Fruit fly (Drosophila melanogaster) whole organism, embryonic: ENCODE measurements around the gene CG18301.

Experiments
- Ada2b ChIP-seq: fragments of 200-800 bp; sonication (Bioruptor generic); IDR thresholded peaks from 2 replicates; pipeline ENCODE4 v1.3.6; 2022; ENCODE audit warnings: missing biosample characterization, missing genetic modification characterization
- Blimp-1 ChIP-seq: fragments of 200-800 bp; sonication (Bioruptor generic); optimal IDR thresholded peaks from 3 replicates; lab custom pipeline; 2018; ENCODE audit warnings: missing biosample characterization, missing genetic modification characterization, mild to moderate bottlenecking, moderate library complexity, missing genetic modification reagents
- CG10959 ChIP-seq: fragments of 200-800 bp; sonication (Bioruptor generic); IDR thresholded peaks from 2 replicates; pipeline ENCODE4 v1.3.6; 2022; ENCODE audit warnings: missing biosample characterization, missing genetic modification characterization
- CG11504 ChIP-seq: fragments of 200-800 bp; sonication (Bioruptor generic); optimal IDR thresholded peaks from 3 replicates; lab custom pipeline; 2019; ENCODE audit warnings: missing biosample characterization, mild to moderate bottlenecking, missing genetic modification characterization, moderate library complexity
- CG12104 ChIP-seq: fragments of 200-800 bp; sonication (Bioruptor generic); optimal IDR thresholded peaks from 3 replicates; lab custom pipeline; 2016; ENCODE audit warnings: missing biosample characterization, missing genetic modification characterization
- CG12155 ChIP-seq: fragments of 200-800 bp; sonication (Bioruptor generic); optimal IDR thresholded peaks from 3 replicates; lab custom pipeline; 2016; ENCODE audit warnings: missing biosample characterization, missing genetic modification characterization
- CG13123 ChIP-seq: fragments of 200-800 bp; sonication (Bioruptor generic); optimal IDR thresholded peaks from 2 replicates; lab custom pipeline; 2016; ENCODE audit warnings: missing biosample characterization, missing genetic modification characterization
- CG13287 ChIP-seq: fragments of 200-800 bp; sonication (Bioruptor generic); IDR thresholded peaks from 2 replicates; pipeline ENCODE4 v1.3.6; 2022; ENCODE audit warnings: missing biosample characterization, missing genetic modification characterization; ENCODE audit not compliant: partially characterized antibody
- CG1832 ChIP-seq: fragments of 200-800 bp; sonication (Bioruptor generic); optimal IDR thresholded peaks from 2 replicates; lab custom pipeline; 2017; ENCODE audit warnings: missing biosample characterization, mild to moderate bottlenecking, missing genetic modification characterization, inconsistent platforms
- CG2120 ChIP-seq: fragments of 200-800 bp; sonication (Bioruptor generic); optimal IDR thresholded peaks from 3 replicates; lab custom pipeline; 2016; ENCODE audit warnings: missing biosample characterization, missing genetic modification characterization
- CG2202 ChIP-seq: fragments of 200-800 bp; sonication (Bioruptor generic); optimal IDR thresholded peaks from 2 replicates; lab custom pipeline; 2018; ENCODE audit warnings: missing biosample characterization, mild to moderate bottlenecking, missing genetic modification characterization
- CG34376 ChIP-seq: fragments of 200-800 bp; sonication (Bioruptor generic); optimal IDR thresholded peaks from 2 replicates; lab custom pipeline; 2018; ENCODE audit warnings: missing biosample characterization, mild to moderate bottlenecking, missing genetic modification characterization
- CG4617 ChIP-seq: fragments of 200-800 bp; sonication (Bioruptor generic); optimal IDR thresholded peaks from 3 replicates; lab custom pipeline; 2016; ENCODE audit warnings: missing biosample characterization, missing genetic modification characterization, borderline replicate concordance
- CG7556 ChIP-seq: fragments of 200-800 bp; sonication (Bioruptor generic); optimal IDR thresholded peaks from 2 replicates; lab custom pipeline; 2017; ENCODE audit warnings: missing biosample characterization, mild to moderate bottlenecking, missing genetic modification characterization
- CG8388 ChIP-seq: fragments of 200-800 bp; sonication (Bioruptor generic); optimal IDR thresholded peaks from 2 replicates; lab custom pipeline; 2019; ENCODE audit warnings: missing biosample characterization, mild to moderate bottlenecking, missing genetic modification characterization, moderate library complexity
- CkIIα-i1 ChIP-seq: fragments of 200-800 bp; sonication (Bioruptor generic); IDR thresholded peaks from 2 replicates; pipeline ENCODE4 v1.3.6; 2022; ENCODE audit warnings: missing biosample characterization, missing genetic modification characterization
- Dad ChIP-seq: fragments of 200-800 bp; sonication (Bioruptor generic); optimal IDR thresholded peaks from 3 replicates; lab custom pipeline; 2016; ENCODE audit warnings: missing biosample characterization, missing genetic modification characterization
- Dfd ChIP-seq, 2 experiments: fragments of >200 bp; optimal IDR thresholded peaks; 2 replicates each; lab custom pipeline; 2017; ENCODE audit warnings: missing biosample characterization in 2 of 2, missing genetic modification characterization in 2 of 2
- Doc3 ChIP-seq: fragments of 200-800 bp; sonication (Bioruptor generic); IDR thresholded peaks from 3 replicates; pipeline ENCODE4 v1.3.6; 2022; ENCODE audit warnings: missing biosample characterization, missing genetic modification characterization; ENCODE audit not compliant: partially characterized antibody
- Dref ChIP-seq: fragments of 200-800 bp; sonication (Bioruptor generic); IDR thresholded peaks from 2 replicates; pipeline ENCODE4 v1.3.6; 2022; ENCODE audit warnings: missing biosample characterization, missing genetic modification characterization
- HLH4C ChIP-seq: fragments of 200-800 bp; sonication (Bioruptor generic); IDR thresholded peaks from 3 replicates; pipeline ENCODE4 v1.3.6; 2022; ENCODE audit warnings: missing biosample characterization, missing genetic modification characterization; ENCODE audit not compliant: partially characterized antibody
- Hand ChIP-seq: fragments of 200-800 bp; sonication (Bioruptor generic); optimal IDR thresholded peaks from 2 replicates; lab custom pipeline; 2017; ENCODE audit warnings: mild to moderate bottlenecking, missing biosample characterization, missing genetic modification reagents, missing genetic modification characterization
- Hmx ChIP-seq: fragments of 200-800 bp; sonication (Bioruptor generic); optimal IDR thresholded peaks from 2 replicates; lab custom pipeline; 2016; ENCODE audit warnings: missing biosample characterization, missing genetic modification characterization
- Hr3 ChIP-seq: fragments of 200-800 bp; sonication (Bioruptor generic); optimal IDR thresholded peaks from 3 replicates; lab custom pipeline; 2016; ENCODE audit warnings: missing biosample characterization, missing genetic modification characterization
- Hr78 ChIP-seq, 2 experiments: fragments of 200-800 bp in 1 of 2; fragments of >200 bp in 1 of 2; sonication (Bioruptor generic) in 1 of 2; optimal IDR thresholded peaks; 2 replicates each; lab custom pipeline; 2017 to 2019; ENCODE audit warnings: missing biosample characterization in 2 of 2, missing genetic modification characterization in 2 of 2, mild to moderate bottlenecking in 1 of 2, moderate library complexity in 1 of 2
- Lhr ChIP-seq: fragments of 200-800 bp; sonication (Bioruptor generic); optimal IDR thresholded peaks from 3 replicates; lab custom pipeline; 2017; ENCODE audit warnings: mild to moderate bottlenecking, missing biosample characterization, missing genetic modification reagents, missing genetic modification characterization
- NFAT ChIP-seq: fragments of 200-800 bp; sonication (Bioruptor generic); IDR thresholded peaks from 2 replicates; pipeline ENCODE4 v1.3.6; 2022; ENCODE audit warnings: missing biosample characterization, missing genetic modification characterization
- Nf-YC ChIP-seq: fragments of 200-800 bp; optimal IDR thresholded peaks from 3 replicates; lab custom pipeline; 2019; ENCODE audit warnings: missing biosample characterization, mild to moderate bottlenecking, missing genetic modification characterization, moderate library complexity
- Oaz ChIP-seq: fragments of 200-800 bp; sonication (Bioruptor generic); IDR thresholded peaks from 2 replicates; pipeline ENCODE4 v1.3.6; 2022; ENCODE audit warnings: missing biosample characterization, missing genetic modification characterization
- Oli ChIP-seq: fragments of 200-800 bp; sonication (Bioruptor generic); optimal IDR thresholded peaks from 2 replicates; lab custom pipeline; 2018; ENCODE audit warnings: missing biosample characterization, mild to moderate bottlenecking, missing genetic modification characterization, moderate library complexity
- Spps ChIP-seq: fragments of 200-800 bp; sonication (Bioruptor generic); optimal IDR thresholded peaks from 2 replicates; lab custom pipeline; 2018; ENCODE audit warnings: missing biosample characterization, mild to moderate bottlenecking, missing genetic modification characterization
- Sry-β ChIP-seq: fragments of 200-800 bp; sonication (Bioruptor generic); optimal IDR thresholded peaks from 2 replicates; lab custom pipeline; 2018; ENCODE audit warnings: missing biosample characterization, mild to moderate bottlenecking, missing genetic modification characterization, moderate library complexity
- YL-1 ChIP-seq: fragments of 200-800 bp; sonication (Bioruptor generic); optimal IDR thresholded peaks from 3 replicates; lab custom pipeline; 2017; ENCODE audit warnings: missing biosample characterization, mild to moderate bottlenecking, missing genetic modification characterization
- abd-A ChIP-seq: fragments of 200-800 bp; sonication (Bioruptor generic); optimal IDR thresholded peaks from 3 replicates; lab custom pipeline; 2019; ENCODE audit warnings: missing biosample characterization, mild to moderate bottlenecking, missing genetic modification characterization, moderate library complexity
- amos ChIP-seq: fragments of 200-800 bp; sonication (Bioruptor generic); IDR thresholded peaks from 2 replicates; pipeline ENCODE4 v1.3.6; 2022; ENCODE audit warnings: missing biosample characterization, missing genetic modification characterization; ENCODE audit not compliant: partially characterized antibody
- btn ChIP-seq: fragments of 200-800 bp; sonication (Bioruptor generic); optimal IDR thresholded peaks from 2 replicates; lab custom pipeline; 2016; ENCODE audit warnings: missing biosample characterization, missing genetic modification characterization
- caup ChIP-seq: fragments of 200-800 bp; sonication (Bioruptor generic); optimal IDR thresholded peaks from 3 replicates; lab custom pipeline; 2017; ENCODE audit warnings: missing biosample characterization, mild to moderate bottlenecking, missing genetic modification characterization, moderate library complexity; ENCODE audit not compliant: severe bottlenecking
- dmrt11E ChIP-seq: fragments of 200-800 bp; sonication (Bioruptor generic); optimal IDR thresholded peaks from 3 replicates; lab custom pipeline; 2018; ENCODE audit warnings: missing biosample characterization, mild to moderate bottlenecking, missing genetic modification characterization, moderate library complexity
- dysf ChIP-seq: fragments of 200-800 bp; sonication (Bioruptor generic); IDR thresholded peaks from 3 replicates; pipeline ENCODE4 v1.3.6; 2022; ENCODE audit warnings: missing biosample characterization, missing genetic modification characterization
- en ChIP-seq: fragments of 200-800 bp; sonication (Bioruptor generic); optimal IDR thresholded peaks from 2 replicates; lab custom pipeline; 2016; ENCODE audit warnings: missing biosample characterization, missing genetic modification characterization
- esg ChIP-seq: fragments of 200-800 bp; sonication (Bioruptor generic); conservative IDR thresholded peaks from 2 replicates; pipeline ENCODE4 v1.3.6; 2022; ENCODE audit warnings: missing biosample characterization, missing genetic modification characterization
- eve ChIP-seq, 2 experiments: fragments of >200 bp; optimal IDR thresholded peaks; 2 replicates each; lab custom pipeline; 2017; ENCODE audit warnings: missing biosample characterization in 2 of 2, missing genetic modification characterization in 2 of 2
- fd3F ChIP-seq: fragments of 200-800 bp; sonication (Bioruptor generic); optimal IDR thresholded peaks from 2 replicates; lab custom pipeline; 2018; ENCODE audit warnings: missing biosample characterization, mild to moderate bottlenecking, missing genetic modification characterization, moderate library complexity
- gce ChIP-seq: fragments of 200-800 bp; sonication (Bioruptor generic); IDR thresholded peaks from 3 replicates; pipeline ENCODE4 v1.3.6; 2022; ENCODE audit warnings: missing biosample characterization, missing genetic modification characterization
- her ChIP-seq: fragments of 200-800 bp; sonication (Bioruptor generic); optimal IDR thresholded peaks from 2 replicates; lab custom pipeline; 2016; ENCODE audit warnings: missing biosample characterization, missing genetic modification characterization
- run ChIP-seq: fragments of 200-800 bp; sonication (Bioruptor generic); optimal IDR thresholded peaks from 3 replicates; lab custom pipeline; 2018; ENCODE audit warnings: missing biosample characterization, mild to moderate bottlenecking, missing genetic modification characterization
- sima ChIP-seq: fragments of 200-800 bp; sonication (Bioruptor generic); optimal IDR thresholded peaks from 2 replicates; lab custom pipeline; 2016; ENCODE audit warnings: missing biosample characterization, missing genetic modification characterization
- ttk ChIP-seq: fragments of 200-800 bp; sonication (Bioruptor generic); IDR thresholded peaks from 2 replicates; pipeline ENCODE4 v2.1.2; 2022; ENCODE audit warnings: missing biosample characterization, missing genetic modification characterization
- zen ChIP-seq: fragments of 200-800 bp; sonication (Bioruptor generic); optimal IDR thresholded peaks from 3 replicates; lab custom pipeline; 2018; ENCODE audit warnings: missing biosample characterization, mild to moderate bottlenecking, missing genetic modification characterization, moderate library complexity

CG18301 gene

dm6 chr2L:10543048-10543752, 11.6 kb downstream of the CG18301 start (continued):
- no peak for TF ChIP-seq amos
- no peak for TF ChIP-seq Sry-β (GFP tag; lab: Kevin White, UChicago)
- TF ChIP-seq CG2202 (tag; lab: Kevin White, UChicago) = no peak
- TF ChIP-seq YL-1 (GFP tag; lab: Kevin White, UChicago) = no peak
- no peak for TF ChIP-seq her
- no peak for TF ChIP-seq CG4617 (GFP tag; lab: Kevin White, UChicago)
- TF ChIP-seq btn (GFP tag; lab: Kevin White, UChicago) = no peak
- no peak for TF ChIP-seq CG10959
- 0 out of 3 replicates have a peak, but pooled peaks have one; percentile 29 for TF ChIP-seq gce (GFP tag; lab: Robert Waterston, UW)
- no peak for TF ChIP-seq Hmx
- no peak for TF ChIP-seq Nf-YC (tag; lab: Kevin White, UChicago)
- no peak for TF ChIP-seq sima (GFP tag; lab: Kevin White, UChicago)
- TF ChIP-seq Hr78 (GFP tag; optimal IDR thresholded peaks at IDR 0.05; lab: Kevin White, UChicago) = peak in 1 of 2 experiments; percentile 90
- TF ChIP-seq NFAT (GFP tag; lab: Robert Waterston, UW) = no peak
- TF ChIP-seq fd3F (GFP tag; lab: Kevin White, UChicago) = no peak
- TF ChIP-seq zen (tag; lab: Kevin White, UChicago) = peak; percentile 19
- no peak for TF ChIP-seq CG2120 (GFP tag; lab: Kevin White, UChicago)
- no peak for TF ChIP-seq HLH4C (GFP tag; lab: Robert Waterston, UW)
- TF ChIP-seq Dfd (GFP tag; optimal IDR thresholded peaks at IDR 0.05; lab: Kevin White, UChicago) = no peak
- no peak for TF ChIP-seq Hand (GFP tag; lab: Kevin White, UChicago)
- no peak for TF ChIP-seq CG13287 (GFP tag; lab: Robert Waterston, UW)
- no peak for TF ChIP-seq CkIIα-i1 (GFP tag; lab: Robert Waterston, UW)
- peak; percentile 60 for TF ChIP-seq Oli (tag; lab: Kevin White, UChicago)
- TF ChIP-seq CG12155 = peak; percentile 19
- TF ChIP-seq CG12104 (GFP tag; lab: Kevin White, UChicago) = peak; percentile 18
- TF ChIP-seq run (tag; lab: Kevin White, UChicago) = no peak
- no peak for TF ChIP-seq Ada2b
- TF ChIP-seq CG7556 (GFP tag; lab: Kevin White, UChicago) = peak; percentile 50
- no peak for TF ChIP-seq CG1832 (GFP tag; lab: Kevin White, UChicago)
- TF ChIP-seq CG13123 (GFP tag; lab: Kevin White, UChicago) = no peak
- peak; percentile 32; the same call in 1 of the 2 replicates for TF ChIP-seq esg (GFP tag; lab: Robert Waterston, UW)
- peak; percentile 82 for TF ChIP-seq Blimp-1
- peak; percentile 14; the same call in 1 of the 3 replicates for TF ChIP-seq dysf (GFP tag; lab: Robert Waterston, UW)
- no peak for TF ChIP-seq caup (GFP tag; lab: Kevin White, UChicago)
- TF ChIP-seq ttk (GFP tag; lab: Robert Waterston, UW) = peak; percentile 55
- no peak for TF ChIP-seq CG34376 (GFP tag; lab: Kevin White, UChicago)
- peak; percentile 74 for TF ChIP-seq CG8388 (GFP tag; lab: Kevin White, UChicago)
- peak; percentile 66 for TF ChIP-seq CG11504
- TF ChIP-seq Dref (GFP tag; lab: Robert Waterston, UW) = no peak
- no peak for TF ChIP-seq Doc3 (GFP tag; lab: Robert Waterston, UW)
- TF ChIP-seq abd-A (tag; lab: Kevin White, UChicago) = no peak
- peak; percentile 11 for TF ChIP-seq Lhr
- peak in 1 of 2 experiments; percentile 56 for TF ChIP-seq eve (GFP tag; optimal IDR thresholded peaks at IDR 0.05; lab: Kevin White, UChicago)
- TF ChIP-seq Hr3 (GFP tag; lab: Kevin White, UChicago) = peak; percentile 69
- TF ChIP-seq dmrt11E (tag; lab: Kevin White, UChicago) = peak; percentile 84
- TF ChIP-seq Spps (tag; lab: Kevin White, UChicago) = peak; percentile 44
- TF ChIP-seq Oaz (GFP tag; lab: Robert Waterston, UW) = no peak
- TF ChIP-seq en (GFP tag; lab: Kevin White, UChicago) = no peak
- no peak for TF ChIP-seq Dad (GFP tag; lab: Kevin White, UChicago)
